Fruit fly (Drosophila melanogaster) whole organism, embryonic: Measurements from ENCODE around the gene CG6168.
A peak's percentile ranks its signal among the peaks of the same experiment; 100 is the strongest.

Experiments used
- CG10209 ChIP-seq: fragments of 200-800 bp; sonication (Bioruptor generic); optimal IDR thresholded peaks from 3 replicates; lab custom pipeline; 2017; ENCODE audit warnings: missing biosample characterization, mild to moderate bottlenecking, missing genetic modification characterization, missing genetic modification reagents
- CG10462 ChIP-seq: fragments of 200-800 bp; sonication (Bioruptor generic); optimal IDR thresholded peaks from 2 replicates; lab custom pipeline; 2016; ENCODE audit warnings: missing biosample characterization, missing genetic modification characterization
- CG10565 ChIP-seq: fragments of 200-800 bp; sonication (Bioruptor generic); optimal IDR thresholded peaks from 3 replicates; lab custom pipeline; 2016; ENCODE audit warnings: missing biosample characterization, mild to moderate bottlenecking, missing genetic modification characterization
- CG13894 ChIP-seq: fragments of 200-800 bp; sonication (Bioruptor generic); optimal IDR thresholded peaks from 3 replicates; lab custom pipeline; 2018; ENCODE audit warnings: missing biosample characterization, mild to moderate bottlenecking, missing genetic modification characterization, moderate library complexity
- CG14050 ChIP-seq: fragments of 200-800 bp; sonication (Bioruptor generic); IDR thresholded peaks from 3 replicates; pipeline ENCODE4 v1.3.6; 2022; ENCODE audit warnings: missing biosample characterization, missing genetic modification characterization
- CG15601 ChIP-seq: fragments of 200-800 bp; sonication (Bioruptor generic); optimal IDR thresholded peaks from 3 replicates; lab custom pipeline; 2019; ENCODE audit warnings: missing biosample characterization, mild to moderate bottlenecking, missing genetic modification characterization, moderate library complexity
- CG18011 ChIP-seq: fragments of 200-800 bp; sonication (Bioruptor generic); optimal IDR thresholded peaks from 2 replicates; lab custom pipeline; 2017; ENCODE audit warnings: missing biosample characterization, missing genetic modification characterization, mild to moderate bottlenecking, moderate library complexity, missing genotype
- CG2202 ChIP-seq: fragments of 200-800 bp; sonication (Bioruptor generic); optimal IDR thresholded peaks from 2 replicates; lab custom pipeline; 2018; ENCODE audit warnings: missing biosample characterization, mild to moderate bottlenecking, missing genetic modification characterization
- CG2678 ChIP-seq: fragments of 200-800 bp; sonication (Bioruptor generic); optimal IDR thresholded peaks from 3 replicates; lab custom pipeline; 2019; ENCODE audit warnings: missing biosample characterization, mild to moderate bottlenecking, missing genetic modification characterization, moderate library complexity
- CG34422 ChIP-seq: fragments of 200-800 bp; sonication (Bioruptor generic); IDR thresholded peaks from 3 replicates; pipeline ENCODE4 v1.3.6; 2022; ENCODE audit warnings: missing biosample characterization, missing genetic modification characterization
- CG3847 ChIP-seq: fragments of 200-800 bp; sonication (Bioruptor generic); IDR thresholded peaks from 2 replicates; pipeline ENCODE4 v1.3.6; 2022; ENCODE audit warnings: missing biosample characterization, missing genetic modification characterization
- CG4328 ChIP-seq: fragments of 200-800 bp; sonication (Bioruptor generic); optimal IDR thresholded peaks from 3 replicates; lab custom pipeline; 2017; ENCODE audit warnings: missing biosample characterization, missing genetic modification reagents, missing genetic modification characterization
- CG4854 ChIP-seq: fragments of 200-800 bp; sonication (Bioruptor generic); optimal IDR thresholded peaks from 2 replicates; lab custom pipeline; 2016; ENCODE audit warnings: missing biosample characterization, missing genetic modification characterization, inconsistent platforms
- CG5245 ChIP-seq: fragments of 200-800 bp; sonication (Bioruptor generic); optimal IDR thresholded peaks from 3 replicates; lab custom pipeline; 2016; ENCODE audit warnings: missing biosample characterization, missing genetic modification characterization
- CG5953 ChIP-seq: fragments of 200-800 bp; sonication (Bioruptor generic); IDR thresholded peaks from 2 replicates; pipeline ENCODE4 v1.3.6; 2022; ENCODE audit warnings: missing biosample characterization, missing genetic modification characterization
- CG6683 ChIP-seq: fragments of 200-800 bp; sonication (Bioruptor generic); optimal IDR thresholded peaks from 2 replicates; lab custom pipeline; 2017; ENCODE audit warnings: missing biosample characterization, mild to moderate bottlenecking, missing genetic modification characterization, missing genetic modification reagents
- CG8924 ChIP-seq: fragments of 200-800 bp; optimal IDR thresholded peaks from 3 replicates; lab custom pipeline; 2019; ENCODE audit warnings: missing biosample characterization, mild to moderate bottlenecking, missing genetic modification characterization, moderate library complexity
- CG9437 ChIP-seq: fragments of 200-800 bp; sonication (Bioruptor generic); optimal IDR thresholded peaks from 2 replicates; lab custom pipeline; 2018; ENCODE audit warnings: missing biosample characterization, mild to moderate bottlenecking, missing genetic modification characterization
- D19B ChIP-seq: fragments of 200-800 bp; sonication (Bioruptor generic); optimal IDR thresholded peaks from 2 replicates; lab custom pipeline; 2017; ENCODE audit warnings: missing biosample characterization, mild to moderate bottlenecking, missing genetic modification characterization
- Dip3 ChIP-seq: fragments of 200-800 bp; sonication (Bioruptor generic); optimal IDR thresholded peaks from 3 replicates; lab custom pipeline; 2016; ENCODE audit warnings: missing biosample characterization, missing genetic modification characterization
- Doc3 ChIP-seq: fragments of 200-800 bp; sonication (Bioruptor generic); IDR thresholded peaks from 3 replicates; pipeline ENCODE4 v1.3.6; 2022; ENCODE audit warnings: missing biosample characterization, missing genetic modification characterization; ENCODE audit not compliant: partially characterized antibody
- Eip74EF ChIP-seq, 2 experiments: fragments of 200-800 bp in 1 of 2; fragments of >200 bp in 1 of 2; sonication (Bioruptor generic) in 1 of 2; optimal IDR thresholded peaks; 2 replicates each; lab custom pipeline; 2017 to 2019; ENCODE audit warnings: missing biosample characterization in 2 of 2, missing genetic modification characterization in 2 of 2, mild to moderate bottlenecking in 1 of 2, moderate library complexity in 1 of 2
- GATAe ChIP-seq: fragments of 200-800 bp; sonication (Bioruptor generic); conservative IDR thresholded peaks from 2 replicates; pipeline ENCODE4 v1.3.6; 2022; ENCODE audit warnings: missing biosample characterization, missing genetic modification characterization
- Gsc ChIP-seq: fragments of 200-800 bp; sonication (Bioruptor generic); IDR thresholded peaks from 2 replicates; pipeline ENCODE4 v1.3.6; 2022; ENCODE audit warnings: missing biosample characterization, missing genetic modification characterization
- H15 ChIP-seq: fragments of 200-800 bp; sonication (Bioruptor generic); IDR thresholded peaks from 3 replicates; pipeline ENCODE4 v1.3.6; 2022; ENCODE audit warnings: missing biosample characterization, missing genetic modification characterization
- Hmr ChIP-seq: fragments of 200-800 bp; sonication (Bioruptor generic); optimal IDR thresholded peaks from 3 replicates; lab custom pipeline; 2017; ENCODE audit warnings: mild to moderate bottlenecking, missing biosample characterization, missing genetic modification reagents, missing genetic modification characterization
- Hr78 ChIP-seq, 2 experiments: fragments of 200-800 bp in 1 of 2; fragments of >200 bp in 1 of 2; sonication (Bioruptor generic) in 1 of 2; optimal IDR thresholded peaks; 2 replicates each; lab custom pipeline; 2017 to 2019; ENCODE audit warnings: missing biosample characterization in 2 of 2, missing genetic modification characterization in 2 of 2, mild to moderate bottlenecking in 1 of 2, moderate library complexity in 1 of 2
- Max ChIP-seq: fragments of 200-800 bp; sonication (Bioruptor generic); optimal IDR thresholded peaks from 2 replicates; lab custom pipeline; 2016; ENCODE audit warnings: missing biosample characterization, mild to moderate bottlenecking, missing genetic modification characterization
- Oaz ChIP-seq: fragments of 200-800 bp; sonication (Bioruptor generic); IDR thresholded peaks from 2 replicates; pipeline ENCODE4 v1.3.6; 2022; ENCODE audit warnings: missing biosample characterization, missing genetic modification characterization
- Opbp ChIP-seq: fragments of 200-800 bp; sonication (Bioruptor generic); IDR thresholded peaks from 3 replicates; pipeline ENCODE4 v1.3.6; 2022; ENCODE audit warnings: missing biosample characterization, missing genetic modification characterization; ENCODE audit not compliant: partially characterized antibody
- Side ChIP-seq: fragments of 200-800 bp; sonication (Bioruptor generic); optimal IDR thresholded peaks from 2 replicates; lab custom pipeline; 2016; ENCODE audit warnings: missing biosample characterization, missing genetic modification characterization
- TFAM ChIP-seq: fragments of 200-800 bp; sonication (Bioruptor generic); optimal IDR thresholded peaks from 2 replicates; lab custom pipeline; 2017; ENCODE audit warnings: missing biosample characterization, missing genetic modification characterization, inconsistent platforms
- bigmax ChIP-seq: fragments of 200-800 bp; sonication (Bioruptor generic); optimal IDR thresholded peaks from 2 replicates; lab custom pipeline; 2018; ENCODE audit warnings: missing biosample characterization, mild to moderate bottlenecking, missing genetic modification characterization
- bsh ChIP-seq, 2 experiments: fragments of 200-800 bp; sonication (Bioruptor generic); optimal IDR thresholded peaks; 2 replicates each; lab custom pipeline; 2017 to 2018; ENCODE audit warnings: mild to moderate bottlenecking in 2 of 2, missing biosample characterization in 2 of 2, missing genetic modification characterization in 2 of 2, moderate library complexity in 1 of 2
- crc ChIP-seq: fragments of 200-800 bp; sonication (Bioruptor generic); optimal IDR thresholded peaks from 2 replicates; lab custom pipeline; 2016; ENCODE audit warnings: missing biosample characterization, missing genetic modification characterization
- ewg ChIP-seq: fragments of 200-800 bp; sonication (Bioruptor generic); optimal IDR thresholded peaks from 3 replicates; lab custom pipeline; 2017; ENCODE audit warnings: mild to moderate bottlenecking, missing biosample characterization, missing genetic modification reagents, missing genetic modification characterization
- fd64A ChIP-seq: fragments of 200-800 bp; sonication (Bioruptor generic); optimal IDR thresholded peaks from 3 replicates; lab custom pipeline; 2018; ENCODE audit warnings: missing biosample characterization, mild to moderate bottlenecking, missing genetic modification characterization
- gt ChIP-seq: fragments of 200-800 bp; sonication (Bioruptor generic); IDR thresholded peaks from 2 replicates; pipeline ENCODE4 v1.3.6; 2022; ENCODE audit warnings: missing biosample characterization, missing genetic modification characterization
- hth ChIP-seq: fragments of >200 bp; optimal IDR thresholded peaks from 2 replicates; lab custom pipeline; 2017; ENCODE audit warnings: inconsistent platforms
- jumu ChIP-seq: fragments of 200-800 bp; sonication (Bioruptor generic); optimal IDR thresholded peaks from 3 replicates; lab custom pipeline; 2016; ENCODE audit warnings: missing biosample characterization, missing genetic modification characterization
- kah ChIP-seq: fragments of 200-800 bp; sonication (Bioruptor generic); optimal IDR thresholded peaks from 2 replicates; lab custom pipeline; 2018; ENCODE audit warnings: missing biosample characterization, mild to moderate bottlenecking, missing genetic modification characterization
- maf-S ChIP-seq: fragments of 200-800 bp; sonication (Bioruptor generic); optimal IDR thresholded peaks from 2 replicates; lab custom pipeline; 2016; ENCODE audit warnings: missing biosample characterization, missing genetic modification characterization
- phol ChIP-seq: fragments of 200-800 bp; sonication (Bioruptor generic); optimal IDR thresholded peaks from 3 replicates; lab custom pipeline; 2018; ENCODE audit warnings: missing biosample characterization, mild to moderate bottlenecking, missing genetic modification characterization, moderate library complexity
- pita ChIP-seq: fragments of 200-800 bp; sonication (Bioruptor generic); optimal IDR thresholded peaks from 2 replicates; lab custom pipeline; 2017; ENCODE audit warnings: missing biosample characterization, mild to moderate bottlenecking, missing genetic modification characterization
- sd ChIP-seq: fragments of 200-800 bp; sonication (Bioruptor generic); optimal IDR thresholded peaks from 3 replicates; lab custom pipeline; 2018; ENCODE audit warnings: missing biosample characterization, mild to moderate bottlenecking, missing genetic modification characterization, moderate library complexity
- sim ChIP-seq: fragments of 200-800 bp; sonication (Bioruptor generic); IDR thresholded peaks from 2 replicates; pipeline ENCODE4 v1.3.6; 2022; ENCODE audit warnings: missing biosample characterization, missing genetic modification characterization
- tx ChIP-seq: fragments of 200-800 bp; sonication (Bioruptor generic); optimal IDR thresholded peaks from 2 replicates; lab custom pipeline; 2016; ENCODE audit warnings: missing biosample characterization, missing genetic modification characterization
- zen2 ChIP-seq: fragments of 200-800 bp; sonication (Bioruptor generic); IDR thresholded peaks from 3 replicates; pipeline ENCODE4 v1.3.6; 2022; ENCODE audit warnings: missing biosample characterization, missing genetic modification characterization; ENCODE audit not compliant: partially characterized antibody
- zfh1 ChIP-seq: fragments of 200-800 bp; sonication (Bioruptor generic); IDR thresholded peaks from 3 replicates; pipeline ENCODE4 v1.3.6; 2022; ENCODE audit warnings: missing biosample characterization, missing genetic modification characterization

CG6168 gene

DNA sequence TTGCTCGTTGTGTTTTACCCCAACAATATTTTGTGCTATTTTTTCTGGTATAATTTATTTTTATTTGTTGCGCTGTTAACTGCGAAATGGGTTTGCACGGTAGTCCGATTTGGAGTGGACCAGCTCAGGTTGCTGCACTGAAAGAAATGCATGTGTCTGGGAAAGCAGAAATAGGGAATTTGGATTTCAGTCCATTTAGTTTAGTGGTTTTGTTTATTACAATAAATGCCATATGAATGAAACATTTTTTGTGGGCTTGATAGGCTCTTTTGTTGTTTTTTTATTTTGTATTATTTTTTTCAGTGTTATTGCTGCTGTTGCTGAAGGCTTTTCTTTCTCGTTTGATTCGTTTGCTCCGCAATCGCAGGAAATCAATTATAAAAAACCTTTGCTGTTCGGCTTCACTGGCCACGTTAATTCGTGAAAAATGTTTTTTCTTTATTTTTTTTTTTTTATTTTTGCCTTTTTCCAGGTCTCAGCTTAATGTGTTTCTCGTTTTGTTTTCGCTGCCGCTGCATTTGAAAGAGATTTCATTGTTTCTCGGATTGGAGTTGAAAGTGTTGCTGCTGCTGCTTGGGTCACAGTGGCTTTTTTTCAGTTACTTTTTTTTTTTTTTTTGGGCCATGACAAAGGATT lies 4.3 kb upstream of the CG6168 start (continued):
- TF ChIP-seq CG9437 (peak; percentile 31), CG2678 (peak; percentile 76), bsh (GFP tag; optimal IDR thresholded peaks at IDR 0.05; lab: Kevin White, UChicago) (peak; percentile 82 to 83), CG10209 (GFP tag; lab: Kevin White, UChicago) (peak; percentile 77), CG3847 (peak; percentile 57), pita (GFP tag; lab: Kevin White, UChicago) (no peak), Hr78 (GFP tag; optimal IDR thresholded peaks at IDR 0.05; lab: Kevin White, UChicago) (no peak), CG2202 (peak; percentile 58), kah (GFP tag; lab: Kevin White, UChicago) (peak; percentile 43), maf-S (GFP tag; lab: Kevin White, UChicago) (peak; percentile 51), Gsc (no peak; the same call in 1 of the 2 replicates), CG4854 (peak; percentile 71), hth (lab: Kevin White, UChicago) (no peak), Doc3 (GFP tag; lab: Robert Waterston, UW) (no peak), CG4328 (GFP tag; lab: Kevin White, UChicago) (no peak), CG10462 (GFP tag; lab: Kevin White, UChicago) (peak; percentile 55), CG18011 (GFP tag; lab: Kevin White, UChicago) (peak; percentile 4), CG34422 (GFP tag; lab: Robert Waterston, UW) (peak; percentile 77; the same call in 2 of the 3 replicates), CG15601 (tag; lab: Kevin White, UChicago) (peak; percentile 60), phol (tag; lab: Kevin White, UChicago) (peak; percentile 84), CG6683 (no peak), GATAe (no peak), tx (GFP tag; lab: Kevin White, UChicago) (peak; percentile 57), Opbp (no peak), CG5953 (GFP tag; lab: Robert Waterston, UW) (peak; percentile 87), zfh1 (peak; percentile 85), zen2 (GFP tag; lab: Robert Waterston, UW) (no peak), bigmax (no peak), D19B (GFP tag; lab: Kevin White, UChicago) (peak; percentile 7), sd (tag; lab: Kevin White, UChicago) (no peak), sim (peak; percentile 73), Eip74EF (GFP tag; optimal IDR thresholded peaks at IDR 0.05; lab: Kevin White, UChicago) (peak in 1 of 2 experiments; percentile 35), Oaz (GFP tag; lab: Robert Waterston, UW) (0 out of 2 replicates have a peak, but pooled peaks have one; percentile 21), Dip3 (GFP tag; lab: Kevin White, UChicago) (peak; percentile 60), CG5245 (GFP tag; lab: Kevin White, UChicago) (peak; percentile 83), jumu (GFP tag; lab: Kevin White, UChicago) (peak; percentile 49), fd64A (GFP tag; lab: Kevin White, UChicago) (peak; percentile 30), CG13894 (tag; lab: Kevin White, UChicago) (no peak), Max (GFP tag; lab: Kevin White, UChicago) (peak; percentile 77), CG10565 (no peak), Side (peak; percentile 48), CG8924 (peak; percentile 71), gt (GFP tag; lab: Robert Waterston, UW) (peak; percentile 20; the same call in 1 of the 2 replicates), H15 (peak; percentile 32; the same call in 1 of the 3 replicates), Hmr (GFP tag; lab: Kevin White, UChicago) (peak; percentile 22), crc (GFP tag; lab: Kevin White, UChicago) (peak; percentile 57), CG14050 (GFP tag; lab: Robert Waterston, UW) (peak; percentile 61), TFAM (GFP tag; lab: Kevin White, UChicago) (peak; percentile 52), ewg (GFP tag; lab: Kevin White, UChicago) (peak; percentile 59)
